Fruit fly (Drosophila melanogaster): ENCODE results near the gene CG3021.
A peak's percentile ranks its signal among the peaks of the same experiment; 100 is the strongest.

The CG3021 gene

dm6 chrX:1051251-1051629 lies 24.6 kb downstream of the CG3021 start, which contains the start of gene CG14629 (continued):
- TF ChIP-seq cas (GFP tag; IDR thresholded peaks at IDR 0.05) (no peak), Bgb (GFP tag; IDR thresholded peaks at IDR 0.05; ENCODE audit: partially characterized antibody) (peak; percentile 17; the same call in 1 of the 2 replicates), Hr78 (GFP tag; optimal IDR thresholded peaks at IDR 0.05) (peak in 1 of 2 experiments; percentile 81), Jarid2 (GFP tag; optimal IDR thresholded peaks at IDR 0.05) (peak; percentile 62)

dm6 chrX:1052684-1053389 lies 26.2 kb downstream of the CG3021 start:
- no peak for TF ChIP-seq pho (GFP tag; optimal IDR thresholded peaks at IDR 0.05)
- TF ChIP-seq grau (tag; optimal IDR thresholded peaks at IDR 0.05), result peak; percentile 49
- peak; percentile 8 for TF ChIP-seq org-1 (GFP tag; optimal IDR thresholded peaks at IDR 0.05)
- TF ChIP-seq Poxn (GFP tag; IDR thresholded peaks at IDR 0.05), result no peak
- TF ChIP-seq H15 (GFP tag; IDR thresholded peaks at IDR 0.05), result 0 out of 3 replicates have a peak, but pooled peaks have one; percentile 31
- TF ChIP-seq stc (GFP tag; IDR thresholded peaks at IDR 0.05), result 0 out of 2 replicates have a peak, but pooled peaks have one; percentile 13
- no peak for TF ChIP-seq CG16813 (GFP tag; IDR thresholded peaks at IDR 0.05; ENCODE audit: partially characterized antibody)
- no peak for TF ChIP-seq Lhr (GFP tag; optimal IDR thresholded peaks at IDR 0.05)
- no peak; the same call in 1 of the 2 replicates for TF ChIP-seq Ptx1 (GFP tag; IDR thresholded peaks at IDR 0.05)
- no peak for TF ChIP-seq tna (GFP tag; IDR thresholded peaks at IDR 0.05; ENCODE audit: partially characterized antibody)
- peak; percentile 13 for TF ChIP-seq CG18764 (GFP tag; optimal IDR thresholded peaks at IDR 0.05)
- no peak for TF ChIP-seq ERR (GFP tag; optimal IDR thresholded peaks at IDR 0.05)
- TF ChIP-seq CG17802 (tag; optimal IDR thresholded peaks at IDR 0.05), result peak; percentile 7
- peak; percentile 10 for TF ChIP-seq CG2875 (GFP tag; optimal IDR thresholded peaks at IDR 0.05)
- no peak for TF ChIP-seq Mad (GFP tag; optimal IDR thresholded peaks at IDR 0.05)
- TF ChIP-seq gro (GFP tag; optimal IDR thresholded peaks at IDR 0.05), result no peak
- TF ChIP-seq CG32772 (GFP tag; IDR thresholded peaks at IDR 0.05), result peak; percentile 49
- no peak for TF ChIP-seq CG4328 (GFP tag; optimal IDR thresholded peaks at IDR 0.05)
- no peak for TF ChIP-seq Bgb (GFP tag; IDR thresholded peaks at IDR 0.05; ENCODE audit: partially characterized antibody)
- TF ChIP-seq Drgx (GFP tag; IDR thresholded peaks at IDR 0.05), result peak; percentile 69
- no peak for TF ChIP-seq fru (optimal IDR thresholded peaks at IDR 0.05)
- TF ChIP-seq ato (GFP tag; IDR thresholded peaks at IDR 0.05; ENCODE audit: partially characterized antibody), result no peak
- TF ChIP-seq CG11696 (GFP tag; IDR thresholded peaks at IDR 0.05), result no peak
- TF ChIP-seq z (GFP tag; IDR thresholded peaks at IDR 0.05), result no peak
- no peak for TF ChIP-seq Jarid2 (GFP tag; optimal IDR thresholded peaks at IDR 0.05)
- no peak for TF ChIP-seq CG6175 (GFP tag; IDR thresholded peaks at IDR 0.05)
- TF ChIP-seq HLH4C (GFP tag; IDR thresholded peaks at IDR 0.05; ENCODE audit: partially characterized antibody), result no peak
- peak; percentile 56; the same call in 2 of the 3 replicates for TF ChIP-seq dysf (GFP tag; IDR thresholded peaks at IDR 0.05)
- TF ChIP-seq CTCF (GFP tag; optimal IDR thresholded peaks at IDR 0.05), result no peak
- TF ChIP-seq HLH3B (GFP tag; IDR thresholded peaks at IDR 0.05), result peak; percentile 40; the same call in 1 of the 2 replicates
- TF ChIP-seq CG8359 (GFP tag; optimal IDR thresholded peaks at IDR 0.05; ENCODE audit: borderline replicate concordance), result peak; percentile 26
- TF ChIP-seq cad (GFP tag; optimal IDR thresholded peaks at IDR 0.05), result no peak
- peak; percentile 43; the same call in 1 of the 2 replicates for TF ChIP-seq CG14441 (GFP tag; IDR thresholded peaks at IDR 0.05)
- TF ChIP-seq crp (GFP tag; optimal IDR thresholded peaks at IDR 0.05), result no peak
- TF ChIP-seq CG11247 (GFP tag; IDR thresholded peaks at IDR 0.05), result no peak
- no peak for TF ChIP-seq CG13296 (GFP tag; optimal IDR thresholded peaks at IDR 0.05)
- 0 out of 2 replicates have a peak, but pooled peaks have one; percentile 23 for TF ChIP-seq ap (GFP tag; IDR thresholded peaks at IDR 0.05)
- TF ChIP-seq bigmax (GFP tag; optimal IDR thresholded peaks at IDR 0.05), result no peak
- no peak for TF ChIP-seq Kr (GFP tag; optimal IDR thresholded peaks at IDR 0.05)
- TF ChIP-seq kay (GFP tag; optimal IDR thresholded peaks at IDR 0.05), result no peak
- peak; percentile 2 for TF ChIP-seq Meics (GFP tag; optimal IDR thresholded peaks at IDR 0.05)
- no peak for TF ChIP-seq CG10462 (GFP tag; optimal IDR thresholded peaks at IDR 0.05)
- TF ChIP-seq CG2199 (GFP tag; IDR thresholded peaks at IDR 0.05), result no peak
- TF ChIP-seq phol (tag; optimal IDR thresholded peaks at IDR 0.05), result peak; percentile 59
- TF ChIP-seq Doc2 (GFP tag; IDR thresholded peaks at IDR 0.05), result no peak
- no peak for TF ChIP-seq dan (GFP tag; IDR thresholded peaks at IDR 0.05)
